Fruit fly (Drosophila melanogaster): ENCODE data around the gene rols.

DNA sequence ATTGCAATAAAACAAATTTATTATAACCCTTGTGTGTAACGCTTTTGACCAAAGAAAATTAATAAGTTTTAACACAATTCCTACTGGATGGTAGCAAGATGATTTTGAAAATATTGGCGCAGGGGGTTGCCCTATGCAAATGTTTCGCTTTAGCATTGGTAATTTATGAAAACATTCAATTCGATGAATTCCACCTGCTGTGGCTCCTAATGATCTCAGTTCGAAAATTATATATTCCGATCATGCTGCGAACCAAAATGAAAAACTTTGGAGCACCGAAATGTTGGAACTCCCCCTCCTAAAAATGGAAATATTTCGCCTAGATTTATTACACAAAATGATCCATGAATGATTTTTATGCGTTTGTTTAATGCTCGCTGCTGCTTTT lies 21.0 kb upstream of the rols start:
- TF ChIP-seq Pif1A (GFP tag; optimal IDR thresholded peaks at IDR 0.05), result no peak
- no peak for TF ChIP-seq rn (GFP tag; IDR thresholded peaks at IDR 0.05)

Data from whole organism, pupa.